1 fruit fly cellular context compared by ENCODE assay signal in the genomic region with DNA sequence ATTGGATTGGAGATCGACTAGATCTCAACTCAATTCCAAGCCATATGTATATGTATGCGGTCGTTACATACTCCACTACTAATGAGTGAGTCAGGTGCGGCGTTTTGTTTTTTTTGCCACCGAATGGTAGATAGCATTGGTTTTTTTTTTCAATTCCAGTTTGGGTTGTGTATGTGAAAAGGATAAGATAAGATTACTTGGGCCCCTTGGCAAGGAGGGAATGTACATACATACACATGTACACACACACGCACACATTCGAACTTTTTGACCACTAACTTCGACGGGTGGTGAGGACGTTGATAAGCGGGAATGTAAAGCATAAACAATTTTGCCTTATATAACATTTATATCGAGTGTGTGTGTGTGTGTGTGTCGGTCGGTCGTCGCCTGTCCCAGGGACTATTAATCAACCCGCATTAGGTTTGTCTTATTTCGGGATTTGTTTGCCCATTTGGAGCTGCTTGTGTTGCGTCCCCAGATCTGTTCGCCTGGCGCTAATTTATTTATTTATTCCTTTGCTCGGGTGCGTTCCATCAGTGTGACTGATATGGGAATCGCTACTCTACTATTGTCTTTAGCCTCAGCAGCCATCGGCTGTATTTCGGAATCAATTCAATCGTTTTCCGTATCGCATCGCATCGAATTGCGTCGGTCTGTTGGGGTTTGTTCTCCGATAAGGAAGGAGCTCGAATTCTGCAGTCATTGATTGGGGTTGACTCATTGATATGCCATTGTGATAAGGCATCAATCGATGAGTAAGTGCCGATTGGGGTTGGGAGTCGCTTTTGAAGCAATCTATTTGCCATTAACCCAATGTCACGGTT.
A peak's percentile ranks its signal among the peaks of the same experiment; 100 is the strongest.
TF ChIP-seq lines count a peak whose summit lies in the region.

No protein-coding gene starts in this region.

TF ChIP-seq in whole organism, embryonic, 481 proteins besides CTCF, POLR2A, EP300 and RAD21 (continued from another document):
- TF ChIP-seq CG15514 (GFP tag; optimal IDR thresholded peaks at IDR 0.05; lab: Kevin White, UChicago) (no peak), grn (GFP tag; optimal IDR thresholded peaks at IDR 0.05; lab: Kevin White, UChicago) (peak; percentile 90), BtbVII (GFP tag; optimal IDR thresholded peaks at IDR 0.05; lab: Kevin White, UChicago) (no peak), CG17568 (GFP tag; optimal IDR thresholded peaks at IDR 0.05; lab: Kevin White, UChicago) (no peak), CG10543 (GFP tag; optimal IDR thresholded peaks at IDR 0.05; lab: Kevin White, UChicago) (peak; percentile 4), Med (GFP tag; lab: Kevin White, UChicago) (peak; percentile 33), gem (tag; optimal IDR thresholded peaks at IDR 0.05; lab: Kevin White, UChicago) (no peak), CG6813 (GFP tag; optimal IDR thresholded peaks at IDR 0.05; lab: Kevin White, UChicago) (peak; percentile 2), Awh (GFP tag; IDR thresholded peaks at IDR 0.05; lab: Robert Waterston, UW) (0 out of 2 replicates have a peak, but pooled peaks have one; percentile 18), mam (GFP tag; optimal IDR thresholded peaks at IDR 0.05; lab: Kevin White, UChicago) (no peak), Deaf1 (tag; optimal IDR thresholded peaks at IDR 0.05; lab: Kevin White, UChicago) (peak; percentile 48), run (tag; optimal IDR thresholded peaks at IDR 0.05; lab: Kevin White, UChicago) (no peak), GATAe (GFP tag; conservative IDR thresholded peaks at IDR 0.05; lab: Robert Waterston, UW) (peak; percentile 86), exex (tag; optimal IDR thresholded peaks at IDR 0.05; lab: Kevin White, UChicago) (peak; percentile 40), lab (GFP tag; optimal IDR thresholded peaks at IDR 0.05; lab: Kevin White, UChicago) (peak; percentile 48), CG34376 (GFP tag; optimal IDR thresholded peaks at IDR 0.05; lab: Kevin White, UChicago) (peak; percentile 47), sug (tag; optimal IDR thresholded peaks at IDR 0.05; lab: Kevin White, UChicago) (peak; percentile 67), onecut (GFP tag; IDR thresholded peaks at IDR 0.05; lab: Robert Waterston, UW) (no peak), cg (GFP tag; optimal IDR thresholded peaks at IDR 0.05; lab: Kevin White, UChicago) (peak; percentile 66)
